Worm (Caenorhabditis elegans) whole organism, L3 larva: ENCODE results near the gene sid-5.

Experiments used
- R02D3.7 ChIP-seq: fragments of 150-350 bp; optimal IDR thresholded peaks from 2 replicates; lab custom pipeline; 2014; ENCODE audit warnings: missing biosample characterization, missing genetic modification characterization
- ZK546.5 ChIP-seq: sonication (generic microtip); optimal IDR thresholded peaks from 2 replicates; lab custom pipeline; 2017; ENCODE audit warnings: missing biosample characterization, missing genetic modification characterization
- ama-1 ChIP-seq: fragments of 150-350 bp; optimal IDR thresholded peaks from 2 replicates; lab custom pipeline; 2018
- ceh-9 ChIP-seq: sonication (generic microtip); optimal IDR thresholded peaks from 2 replicates; lab custom pipeline; 2018; ENCODE audit warnings: missing biosample characterization, missing genetic modification characterization
- elt-1 ChIP-seq: fragments of 150-350 bp; optimal IDR thresholded peaks from 2 replicates; lab custom pipeline; 2014; ENCODE audit warnings: missing biosample characterization, missing genetic modification characterization
- elt-3 ChIP-seq, 3 experiments: fragments of 150-350 bp in 1 of 3; sonication (generic microtip) in 2 of 3; optimal IDR thresholded peaks; 2 replicates in 2 of 3; 4 replicates in 1 of 3; lab custom pipeline; 2014 to 2017; ENCODE audit warnings: missing biosample characterization in 3 of 3, missing genetic modification characterization in 3 of 3
- lin-15B ChIP-seq: fragments of 150-350 bp; optimal IDR thresholded peaks from 2 replicates; lab custom pipeline; 2014; ENCODE audit warnings: missing biosample characterization, missing genetic modification characterization
- nhr-23 ChIP-seq: fragments of 150-350 bp; optimal IDR thresholded peaks from 2 replicates; lab custom pipeline; 2014; ENCODE audit warnings: missing biosample characterization, missing genetic modification reagents, missing genetic modification characterization
- nhr-237 ChIP-seq: fragments of 150-350 bp; optimal IDR thresholded peaks from 2 replicates; lab custom pipeline; 2014; ENCODE audit warnings: missing biosample characterization, missing genetic modification characterization
- nhr-25 ChIP-seq: sonication (generic microtip); optimal IDR thresholded peaks from 2 replicates; lab custom pipeline; 2017; ENCODE audit warnings: missing biosample characterization, missing genetic modification characterization
- nhr-43 ChIP-seq: sonication (generic microtip); optimal IDR thresholded peaks from 2 replicates; lab custom pipeline; 2016; ENCODE audit warnings: mild to moderate bottlenecking, missing genetic modification characterization, missing compliant biosample characterization; ENCODE audit not compliant: poor library complexity, severe bottlenecking
- nhr-76 ChIP-seq: fragments of 150-350 bp; sonication (generic microtip); optimal IDR thresholded peaks from 5 replicates; lab custom pipeline; 2014; ENCODE audit warnings: missing biosample characterization, missing genetic modification characterization
- nhr-77 ChIP-seq: fragments of 150-350 bp; optimal IDR thresholded peaks from 2 replicates; lab custom pipeline; 2014; ENCODE audit warnings: missing biosample characterization, missing genetic modification characterization
- pha-4 ChIP-seq: fragments of 150-350 bp; optimal IDR thresholded peaks from 2 replicates; lab custom pipeline; 2014; ENCODE audit warnings: missing biosample characterization, missing genetic modification reagents, missing genetic modification characterization
- sea-2 ChIP-seq: fragments of 150-350 bp; sonication (generic microtip); optimal IDR thresholded peaks from 4 replicates; lab custom pipeline; 2014; ENCODE audit warnings: missing biosample characterization, missing genetic modification reagents, missing genetic modification characterization
- skn-1 ChIP-seq: fragments of 150-350 bp; optimal IDR thresholded peaks from 2 replicates; lab custom pipeline; 2014; ENCODE audit warnings: missing biosample characterization, missing genetic modification characterization
- unc-39 ChIP-seq: sonication (generic microtip); optimal IDR thresholded peaks from 4 replicates; lab custom pipeline; 2017; ENCODE audit warnings: missing biosample characterization, missing genetic modification characterization
- ztf-11 ChIP-seq: fragments of 150-350 bp; optimal IDR thresholded peaks from 2 replicates; lab custom pipeline; 2014; ENCODE audit warnings: missing biosample characterization, missing genetic modification characterization

The sid-5 gene

ce11 chrX:6941711-6942110 lies 37.2 kb downstream of the sid-5 start:
- TF ChIP-seq elt-1 (peak; percentile 66), nhr-23 (tag; lab: Kevin White, UChicago) (peak; percentile 76), unc-39 (tag; lab: Kevin White, UChicago) (no peak)

DNA sequence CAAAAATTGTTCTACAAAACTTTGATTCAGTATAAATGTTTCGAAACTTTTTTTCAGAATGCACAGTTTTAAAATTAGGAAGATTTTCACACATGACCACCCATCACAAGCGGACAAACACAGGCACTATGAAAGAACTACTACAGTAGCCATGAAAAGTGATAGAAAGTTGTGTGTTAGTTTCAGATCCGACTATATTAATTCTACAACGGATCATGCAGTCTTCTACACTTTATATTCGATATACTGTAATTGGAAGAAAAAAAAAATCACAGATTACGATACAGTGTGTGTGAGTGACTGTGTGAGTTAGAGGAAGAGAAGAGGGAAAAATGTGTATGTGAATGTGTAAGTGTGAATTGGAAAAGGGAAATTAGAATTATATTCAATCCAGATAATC lies 42.3 kb downstream of the sid-5 start:
- TF ChIP-seq ama-1 (lab: Kevin White, UChicago) (no peak), nhr-77 (tag; lab: Kevin White, UChicago) (no peak), ZK546.5 (tag; lab: Kevin White, UChicago) (no peak), lin-15B (tag; lab: Kevin White, UChicago) (no peak), R02D3.7 (no peak), pha-4 (tag; lab: Kevin White, UChicago) (no peak), sea-2 (GFP tag; lab: Kevin White, UChicago) (no peak), nhr-237 (tag; lab: Kevin White, UChicago) (no peak), nhr-43 (no peak), nhr-76 (tag; lab: Kevin White, UChicago) (no peak), ceh-9 (tag; lab: Kevin White, UChicago) (no peak)

DNA sequence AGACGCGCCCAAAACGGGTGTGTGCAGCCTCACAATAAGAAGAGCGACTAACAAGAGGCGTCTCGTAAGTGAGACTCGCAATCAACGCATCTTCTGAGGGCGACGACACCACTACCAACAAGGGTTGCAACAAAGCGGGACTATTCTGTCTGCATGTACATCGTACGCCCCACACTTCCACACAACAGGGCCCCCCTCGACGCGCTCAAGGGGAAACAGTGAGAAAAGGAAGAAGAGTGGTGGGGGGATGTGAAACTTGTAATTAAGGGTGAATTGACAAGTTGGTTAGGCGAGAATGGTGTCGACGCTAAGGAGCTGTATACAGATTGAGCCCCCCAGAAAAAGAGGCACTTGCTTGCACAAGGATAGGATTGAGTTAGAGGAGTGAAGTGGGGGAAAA lies 48.8 kb downstream of the sid-5 start:
- TF ChIP-seq skn-1 (tag; lab: Kevin White, UChicago) (no peak), pha-4 (tag; lab: Kevin White, UChicago) (no peak), nhr-23 (tag; lab: Kevin White, UChicago) (no peak), elt-1 (no peak), nhr-25 (no peak), elt-3 (tag; optimal IDR thresholded peaks at IDR 0.05; lab: Kevin White, UChicago) (no peak), ztf-11 (tag; lab: Kevin White, UChicago) (no peak)
